Worm (Caenorhabditis elegans) whole organism, L1 larva: ENCODE data around the gene tebp-1.

Experiments
- lin-13 ChIP-seq: fragments of 150-350 bp; optimal IDR thresholded peaks from 2 replicates; lab custom pipeline; 2014; ENCODE audit warnings: missing biosample characterization, missing genetic modification reagents, missing genetic modification characterization
- lin-15B ChIP-seq: fragments of 150-350 bp; sonication (generic microtip); optimal IDR thresholded peaks from 3 replicates; lab custom pipeline; 2014; ENCODE audit warnings: missing biosample characterization, missing genetic modification characterization
- mdl-1 ChIP-seq, 2 experiments: fragments of 150-350 bp; optimal IDR thresholded peaks; 2 replicates each; lab custom pipeline; 2014 to 2017; ENCODE audit warnings: missing biosample characterization in 2 of 2, missing genetic modification characterization in 2 of 2, inconsistent platforms in 1 of 2
- nhr-12 ChIP-seq: sonication (generic microtip); optimal IDR thresholded peaks from 2 replicates; lab custom pipeline; 2017; ENCODE audit warnings: missing biosample characterization, missing genetic modification characterization
- nhr-28 ChIP-seq: fragments of 150-350 bp; optimal IDR thresholded peaks from 2 replicates; lab custom pipeline; 2014; ENCODE audit warnings: missing biosample characterization, missing genetic modification characterization

DNA sequence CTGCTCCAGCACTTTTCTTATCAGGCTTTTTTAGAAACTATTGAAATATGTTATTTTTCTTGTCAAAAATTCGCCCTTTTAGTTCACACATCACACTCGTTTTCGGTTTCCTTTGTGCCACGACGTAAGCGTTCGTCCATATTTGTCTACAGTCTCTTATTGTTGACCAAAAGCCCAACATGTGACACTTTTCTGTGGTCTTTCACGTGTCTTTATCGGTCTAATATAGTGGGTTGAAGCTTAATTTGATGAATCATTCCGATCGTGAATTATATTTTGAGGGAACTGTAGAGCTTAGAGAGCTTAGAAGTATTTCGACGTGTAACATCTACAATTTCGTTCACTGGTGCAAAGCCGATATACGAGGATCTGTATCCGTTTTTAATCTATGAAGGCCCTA is 42.4 kb downstream of the tebp-1 start:
- TF ChIP-seq lin-13 (GFP tag; lab: Kevin White, UChicago): no peak
- TF ChIP-seq lin-15B (tag; lab: Kevin White, UChicago): no peak
- no peak for TF ChIP-seq mdl-1 (tag; optimal IDR thresholded peaks at IDR 0.05; lab: Kevin White, UChicago)
- TF ChIP-seq nhr-12: no peak
- TF ChIP-seq nhr-28: no peak
